Worm (Caenorhabditis elegans) whole organism, midembryonic: ENCODE results near the gene R13H4.7.
A peak's percentile ranks its signal among the peaks of the same experiment; 100 is the strongest.

Experiments
- T22C8.4 ChIP-seq: fragments of 200-800 bp; sonication (Bioruptor generic); IDR thresholded peaks from 2 replicates; pipeline ENCODE4 v1.3.6; 2022; ENCODE audit warnings: missing genetic modification characterization, missing compliant biosample characterization
- cog-1 ChIP-seq: sonication (generic microtip); optimal IDR thresholded peaks from 2 replicates; lab custom pipeline; 2016; ENCODE audit warnings: missing genetic modification characterization, missing compliant biosample characterization
- flt-1 ChIP-seq: fragments of 200-800 bp; sonication (Bioruptor generic); IDR thresholded peaks from 2 replicates; pipeline ENCODE4 v1.3.6; 2022; ENCODE audit warnings: missing genetic modification characterization, missing compliant biosample characterization
- klf-2 ChIP-seq: fragments of 200-800 bp; sonication (Bioruptor generic); conservative IDR thresholded peaks from 2 replicates; pipeline ENCODE4 v1.3.6; 2022; ENCODE audit warnings: missing genetic modification reagents, missing genetic modification characterization, missing compliant biosample characterization
- med-1 ChIP-seq: sonication (generic microtip); optimal IDR thresholded peaks from 2 replicates; lab custom pipeline; 2017; ENCODE audit warnings: missing genetic modification characterization, mild to moderate bottlenecking, missing compliant biosample characterization, antibody characterized with exemption, missing genetic modification reagents; ENCODE audit not compliant: insufficient read depth
- ref-1 ChIP-seq: fragments of 200-800 bp; sonication (Bioruptor generic); conservative IDR thresholded peaks from 2 replicates; pipeline ENCODE4 v1.3.6; 2022; ENCODE audit warnings: missing genetic modification reagents, missing genetic modification characterization, missing compliant biosample characterization
- tab-1 ChIP-seq: fragments of 200-800 bp; sonication (Bioruptor generic); IDR thresholded peaks from 2 replicates; pipeline ENCODE4 v1.3.6; 2022; ENCODE audit warnings: missing genetic modification characterization, missing compliant biosample characterization
- ztf-23 ChIP-seq: fragments of 200-800 bp; sonication (Bioruptor generic); IDR thresholded peaks from 2 replicates; pipeline ENCODE4 v1.3.6; 2022; ENCODE audit warnings: missing genetic modification reagents, missing genetic modification characterization, missing compliant biosample characterization
- ztf-29 ChIP-seq: fragments of 200-800 bp; sonication (Bioruptor generic); IDR thresholded peaks from 2 replicates; pipeline ENCODE4 v1.3.6; 2022; ENCODE audit warnings: missing genetic modification reagents, missing genetic modification characterization, missing compliant biosample characterization

Gene R13H4.7

DNA sequence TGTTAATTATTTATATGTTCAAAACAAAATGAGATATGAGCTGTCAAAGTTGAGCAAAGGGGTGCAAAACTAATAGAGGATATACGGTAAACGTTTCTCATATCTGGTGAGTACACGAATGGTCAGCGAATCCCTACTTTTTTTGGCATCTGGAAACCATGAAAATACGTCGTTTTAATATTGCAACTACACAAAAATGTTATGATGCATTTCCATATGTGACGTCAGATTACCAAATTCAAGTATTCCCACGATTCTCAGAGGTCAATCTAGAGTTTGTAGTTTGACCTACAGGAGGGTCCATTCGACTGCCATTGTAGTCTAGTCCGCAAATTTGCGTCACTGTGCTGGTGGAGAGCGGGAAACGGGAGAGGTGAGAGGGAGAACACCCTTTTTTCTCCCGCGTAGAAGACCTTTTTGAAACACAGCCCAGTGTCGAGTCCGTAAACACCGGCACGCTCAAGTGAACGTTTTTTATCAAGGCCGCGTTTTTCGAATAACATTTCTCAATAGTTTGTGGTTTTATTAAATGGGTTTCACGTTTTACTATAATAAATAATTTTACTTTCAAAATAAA is 28.4 kb upstream of the R13H4.7 start:
- peak; percentile 58; the same call in 1 of the 2 replicates for TF ChIP-seq flt-1
- TF ChIP-seq cog-1 (tag; lab: Kevin White, UChicago): peak; percentile 29
- no peak for TF ChIP-seq ztf-29
- 0 out of 2 replicates have a peak, but pooled peaks have one; percentile 43 for TF ChIP-seq ztf-23 (GFP tag; lab: Robert Waterston, UW)

DNA sequence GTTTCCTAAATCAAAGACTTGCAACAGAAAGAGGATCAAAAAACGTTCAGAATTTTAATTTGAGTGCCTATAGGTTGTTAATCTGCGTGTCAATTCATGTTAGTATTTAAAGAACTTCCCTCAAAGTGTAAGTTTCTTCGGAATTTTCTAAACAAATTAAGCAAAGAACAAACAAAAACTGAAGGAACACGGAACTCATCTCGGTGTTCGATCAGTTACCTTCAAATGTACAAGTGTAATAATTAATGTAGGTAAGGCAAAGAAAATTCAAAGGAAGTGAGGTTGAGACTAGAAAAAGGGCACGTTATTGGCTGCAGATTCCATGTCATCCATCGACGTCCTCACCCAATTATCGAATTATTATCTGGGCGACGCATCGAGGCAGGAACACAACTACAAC is 25.9 kb upstream of the R13H4.7 start, which contains the start of gene K12G11.6:
Gene K12G11.6 (plus strand): TSS at position 357 of the 400 bp plus-strand sequence.
- TF ChIP-seq ztf-29 (no peak), flt-1 (no peak), ref-1 (GFP tag; lab: Robert Waterston, UW) (no peak), ztf-23 (GFP tag; lab: Robert Waterston, UW) (no peak), klf-2 (GFP tag; lab: Robert Waterston, UW) (no peak), tab-1 (GFP tag; lab: Robert Waterston, UW) (no peak), cog-1 (tag; lab: Kevin White, UChicago) (no peak), med-1 (GFP tag; lab: Kevin White, UChicago) (no peak), T22C8.4 (no peak)

DNA sequence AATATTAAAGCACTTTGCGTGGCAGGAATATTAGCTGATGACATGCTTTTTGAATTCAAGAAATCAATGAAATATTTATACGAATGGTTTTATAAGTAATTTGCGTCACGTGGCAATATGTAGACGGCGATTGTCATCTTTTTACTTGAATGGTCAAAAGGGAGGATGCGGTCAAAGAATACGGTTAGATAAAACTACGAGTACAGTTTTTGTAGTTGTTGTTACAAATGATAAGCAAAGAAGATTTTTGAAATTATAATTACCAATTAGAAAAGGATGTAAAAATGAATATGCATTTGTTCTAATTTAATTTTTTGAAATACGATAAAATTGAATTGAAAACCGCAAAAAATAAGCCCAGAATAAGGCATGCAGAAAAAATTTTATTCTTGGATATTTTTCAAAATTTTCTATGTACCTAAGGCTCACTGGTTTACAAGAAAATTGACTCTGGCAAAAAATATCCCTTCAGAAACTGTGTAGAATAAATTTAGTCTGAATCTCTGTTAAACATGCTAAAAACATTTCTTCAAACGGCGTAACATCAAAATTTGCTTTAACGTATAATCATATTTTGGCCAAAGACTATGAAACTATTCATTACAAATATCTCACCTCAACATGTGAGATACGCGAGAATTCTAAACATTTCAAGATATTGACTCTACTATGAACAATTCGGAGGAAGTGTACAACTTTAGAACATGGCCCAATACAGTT is 23.3 kb upstream of the R13H4.7 start, which contains the start of the genes sodh-2 and srx-76:
Gene sodh-2 (minus strand): TSS at position 101 of the 720 bp plus-strand sequence.
Gene srx-76 (plus strand): TSS at position 670 of the 720 bp plus-strand sequence.
- no peak for TF ChIP-seq ztf-29
- no peak for TF ChIP-seq cog-1 (tag; lab: Kevin White, UChicago)
- no peak for TF ChIP-seq klf-2 (GFP tag; lab: Robert Waterston, UW)
- no peak for TF ChIP-seq med-1 (GFP tag; lab: Kevin White, UChicago)
- no peak for TF ChIP-seq ref-1 (GFP tag; lab: Robert Waterston, UW)
- no peak for TF ChIP-seq T22C8.4
- TF ChIP-seq ztf-23 (GFP tag; lab: Robert Waterston, UW): no peak
- no peak for TF ChIP-seq flt-1
- no peak for TF ChIP-seq tab-1 (GFP tag; lab: Robert Waterston, UW)

DNA sequence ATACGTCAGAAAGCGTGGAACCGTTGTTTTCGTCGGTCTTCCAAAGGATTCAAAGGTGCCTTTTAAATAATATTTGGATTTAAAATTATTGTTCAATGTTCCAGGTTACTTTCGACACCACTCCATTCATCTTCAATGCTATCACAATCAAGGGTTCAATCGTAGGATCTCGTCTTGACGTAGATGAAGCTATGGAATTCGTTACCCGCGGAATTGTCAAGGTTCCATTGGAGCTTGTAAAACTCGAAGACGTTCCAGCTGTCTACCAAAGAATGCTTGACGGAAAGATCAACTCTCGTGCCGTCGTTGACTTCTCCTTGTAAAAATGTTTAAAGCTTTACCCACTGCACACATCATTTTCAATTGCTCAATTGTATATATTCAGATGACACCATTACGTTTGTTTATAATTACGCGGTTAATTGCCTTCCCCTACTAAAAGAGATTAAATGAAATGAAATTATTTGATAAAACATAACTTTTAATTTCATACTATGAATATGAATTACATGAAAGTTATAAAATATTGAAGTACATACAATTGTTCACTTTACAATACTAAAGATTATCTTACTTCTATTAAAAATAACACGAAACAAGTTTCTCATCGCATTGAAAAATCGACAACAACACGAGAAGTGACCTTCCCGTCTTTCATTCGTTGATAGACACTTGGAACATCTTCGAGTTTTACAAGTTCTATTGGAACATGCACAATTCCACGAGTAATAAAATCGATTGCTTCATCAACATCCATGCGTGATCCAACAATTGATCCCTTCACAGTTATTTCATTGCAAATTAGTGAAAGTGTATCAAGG is 21.3 kb upstream of the R13H4.7 start:
- TF ChIP-seq ztf-29: no peak
- TF ChIP-seq ztf-23 (GFP tag; lab: Robert Waterston, UW): no peak
- no peak for TF ChIP-seq ref-1 (GFP tag; lab: Robert Waterston, UW)
- TF ChIP-seq flt-1: no peak
- TF ChIP-seq tab-1 (GFP tag; lab: Robert Waterston, UW): no peak
- TF ChIP-seq klf-2 (GFP tag; lab: Robert Waterston, UW): no peak
- no peak for TF ChIP-seq cog-1 (tag; lab: Kevin White, UChicago)
- TF ChIP-seq med-1 (GFP tag; lab: Kevin White, UChicago): no peak
- TF ChIP-seq T22C8.4: no peak

DNA sequence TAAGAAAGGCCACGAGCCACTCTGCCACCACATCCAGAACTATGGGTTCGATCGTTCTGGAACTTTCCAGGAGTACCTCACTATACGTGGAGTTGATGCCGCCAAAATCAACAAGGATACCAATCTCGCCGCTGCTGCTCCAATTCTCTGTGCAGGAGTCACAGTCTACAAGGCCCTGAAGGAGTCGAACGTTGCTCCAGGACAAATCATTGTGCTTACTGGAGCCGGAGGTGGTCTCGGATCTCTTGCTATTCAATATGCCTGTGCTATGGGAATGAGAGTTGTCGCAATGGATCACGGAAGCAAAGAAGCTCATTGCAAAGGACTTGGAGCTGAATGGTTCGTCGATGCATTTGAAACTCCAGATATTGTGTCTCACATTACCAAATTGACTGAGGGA is 20.6 kb upstream of the R13H4.7 start:
- no peak for TF ChIP-seq flt-1
- no peak for TF ChIP-seq klf-2 (GFP tag; lab: Robert Waterston, UW)
- no peak for TF ChIP-seq cog-1 (tag; lab: Kevin White, UChicago)
- TF ChIP-seq tab-1 (GFP tag; lab: Robert Waterston, UW): no peak
- no peak for TF ChIP-seq ref-1 (GFP tag; lab: Robert Waterston, UW)
- no peak for TF ChIP-seq med-1 (GFP tag; lab: Kevin White, UChicago)
- TF ChIP-seq ztf-23 (GFP tag; lab: Robert Waterston, UW): no peak

DNA sequence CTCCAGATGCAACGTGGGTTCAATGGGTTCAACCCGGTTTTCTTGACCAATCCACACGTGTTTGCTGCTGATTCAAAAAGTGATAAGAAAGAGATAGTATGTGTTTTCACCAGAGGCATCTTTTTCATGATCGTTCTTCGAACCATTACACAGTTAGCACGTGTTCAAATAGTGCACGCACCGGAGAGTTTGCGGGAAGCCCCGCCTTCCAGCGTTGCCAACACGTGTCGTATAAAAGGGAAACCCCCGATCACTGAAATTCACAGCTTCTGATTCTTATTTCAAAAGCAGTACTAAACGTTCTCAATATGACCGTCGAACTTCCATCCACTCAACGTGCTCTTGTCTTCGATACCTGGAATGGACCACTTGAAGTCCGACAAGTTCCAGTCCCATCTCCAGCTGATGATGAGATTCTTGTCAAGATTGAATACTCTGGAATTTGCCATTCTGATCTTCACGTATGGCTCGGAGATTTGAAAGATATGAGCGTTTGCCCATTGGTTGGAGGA is 20.0 kb upstream of the R13H4.7 start, which contains the start of gene adh-1:
Gene adh-1 (plus strand): TSS at position 261 of the 512 bp plus-strand sequence.
- TF ChIP-seq ref-1 (GFP tag; lab: Robert Waterston, UW) (no peak), ztf-23 (GFP tag; lab: Robert Waterston, UW) (no peak), T22C8.4 (no peak), ztf-29 (no peak), klf-2 (GFP tag; lab: Robert Waterston, UW) (no peak), tab-1 (GFP tag; lab: Robert Waterston, UW) (no peak)

DNA sequence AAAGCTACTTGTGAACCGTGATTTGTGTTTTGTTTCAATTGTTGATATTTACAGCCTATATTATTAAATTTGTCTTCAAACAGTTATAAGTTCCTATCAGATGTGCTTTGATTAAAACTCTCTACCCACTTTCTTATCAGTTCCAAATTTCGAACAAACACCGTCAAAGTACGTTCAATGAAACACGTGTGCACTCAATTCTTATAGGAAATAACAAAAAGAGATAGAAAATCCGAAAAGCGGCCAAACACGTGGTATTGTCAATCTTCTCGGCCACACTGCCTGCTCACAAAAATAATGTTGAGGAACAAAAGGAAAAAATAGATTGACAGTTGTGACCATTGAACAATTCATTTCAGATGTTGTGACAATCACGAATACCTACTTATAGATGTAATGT is 17.9 kb upstream of the R13H4.7 start:
- TF ChIP-seq cog-1 (tag; lab: Kevin White, UChicago) (no peak), ztf-29 (no peak), ref-1 (GFP tag; lab: Robert Waterston, UW) (no peak), klf-2 (GFP tag; lab: Robert Waterston, UW) (no peak), ztf-23 (GFP tag; lab: Robert Waterston, UW) (no peak), T22C8.4 (no peak), flt-1 (no peak), tab-1 (GFP tag; lab: Robert Waterston, UW) (no peak), med-1 (GFP tag; lab: Kevin White, UChicago) (no peak)

DNA sequence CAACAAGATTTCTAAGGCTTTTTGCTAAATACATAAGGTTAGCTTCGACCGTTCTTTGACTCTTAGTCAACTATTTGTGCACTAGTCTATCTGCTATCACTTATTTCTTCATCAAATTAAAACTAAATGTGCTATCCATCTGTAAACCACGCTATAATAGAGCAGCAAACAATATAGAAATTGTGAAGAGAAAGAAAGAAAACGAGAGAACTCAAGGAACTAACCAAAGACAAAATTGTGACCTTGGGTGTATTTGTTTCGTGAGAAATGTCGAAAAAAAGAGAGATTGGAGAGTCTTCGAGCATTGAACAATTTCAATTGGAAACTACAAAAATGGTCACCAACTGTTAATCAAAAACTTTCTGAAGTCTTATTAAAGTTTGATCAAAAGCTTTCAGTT is 17.0 kb upstream of the R13H4.7 start:
- no peak for TF ChIP-seq med-1 (GFP tag; lab: Kevin White, UChicago)
- TF ChIP-seq cog-1 (tag; lab: Kevin White, UChicago): no peak

DNA sequence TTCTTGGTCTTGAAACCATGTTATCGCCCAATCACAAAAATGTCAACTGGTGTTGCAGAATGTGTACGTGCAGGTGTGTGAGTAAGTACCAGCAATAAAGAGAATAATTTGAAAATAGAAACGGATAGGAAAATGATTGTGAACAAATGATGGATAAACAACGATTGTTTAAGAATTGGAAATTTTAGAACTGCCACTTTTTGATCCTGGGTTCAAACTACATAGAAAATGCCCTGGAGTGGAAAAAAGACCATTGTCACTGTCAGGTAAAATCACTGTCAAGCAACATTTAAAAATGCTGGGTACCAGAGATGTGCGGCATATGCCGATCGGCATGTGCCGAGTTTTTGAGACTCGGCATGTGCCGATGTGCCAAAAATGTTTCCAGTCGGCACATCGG is 15.2 kb upstream of the R13H4.7 start:
- no peak for TF ChIP-seq ztf-29
- no peak for TF ChIP-seq T22C8.4
- no peak for TF ChIP-seq ref-1 (GFP tag; lab: Robert Waterston, UW)
- TF ChIP-seq klf-2 (GFP tag; lab: Robert Waterston, UW): no peak
- TF ChIP-seq tab-1 (GFP tag; lab: Robert Waterston, UW): no peak
- TF ChIP-seq med-1 (GFP tag; lab: Kevin White, UChicago): no peak
